Fruit fly (Drosophila melanogaster): Measurements from ENCODE around the gene btsz.
A peak's percentile ranks its signal among the peaks of the same experiment; 100 is the strongest.

DNA sequence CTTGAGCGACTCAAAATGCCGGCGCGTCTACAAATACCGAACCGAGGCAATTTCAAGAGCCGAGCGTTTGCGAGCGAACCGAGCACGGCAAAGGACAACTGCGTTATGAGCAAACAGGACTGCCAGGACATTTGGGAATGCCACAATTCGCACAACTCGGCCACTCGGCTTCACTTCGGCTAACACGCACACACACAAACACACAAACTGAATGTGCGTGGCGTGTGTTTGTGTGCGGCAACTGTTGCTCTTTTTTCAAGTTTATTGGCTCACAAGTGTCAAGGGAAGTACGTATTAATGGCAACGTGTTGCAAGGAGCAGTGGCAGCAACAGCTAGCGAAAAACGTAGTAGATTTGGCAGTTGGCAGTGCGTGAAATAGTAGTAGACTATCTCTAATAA, 1.9 kb downstream of the btsz start:
- no peak for TF ChIP-seq Snoo (tag; optimal IDR thresholded peaks at IDR 0.05)
- TF ChIP-seq Ets98B (GFP tag; IDR thresholded peaks at IDR 0.05), result no peak
- TF ChIP-seq CG8159 (tag; optimal IDR thresholded peaks at IDR 0.05), result no peak
- TF ChIP-seq EcR (GFP tag; optimal IDR thresholded peaks at IDR 0.05), result no peak
- no peak for TF ChIP-seq CG17806 (tag; optimal IDR thresholded peaks at IDR 0.05)
- TF ChIP-seq D1 (tag; optimal IDR thresholded peaks at IDR 0.05), result no peak
- no peak for TF ChIP-seq CG34367 (tag; optimal IDR thresholded peaks at IDR 0.05)
- no peak for TF ChIP-seq CG10348 (GFP tag; IDR thresholded peaks at IDR 0.05)
- TF ChIP-seq CG12605 (GFP tag; IDR thresholded peaks at IDR 0.05), result peak; percentile 37; the same call in 1 of the 2 replicates
- no peak for TF ChIP-seq gl (tag; optimal IDR thresholded peaks at IDR 0.05)
